Fruit fly (Drosophila melanogaster): ENCODE measurements around the gene CG4598.

CG4598 gene

DNA sequence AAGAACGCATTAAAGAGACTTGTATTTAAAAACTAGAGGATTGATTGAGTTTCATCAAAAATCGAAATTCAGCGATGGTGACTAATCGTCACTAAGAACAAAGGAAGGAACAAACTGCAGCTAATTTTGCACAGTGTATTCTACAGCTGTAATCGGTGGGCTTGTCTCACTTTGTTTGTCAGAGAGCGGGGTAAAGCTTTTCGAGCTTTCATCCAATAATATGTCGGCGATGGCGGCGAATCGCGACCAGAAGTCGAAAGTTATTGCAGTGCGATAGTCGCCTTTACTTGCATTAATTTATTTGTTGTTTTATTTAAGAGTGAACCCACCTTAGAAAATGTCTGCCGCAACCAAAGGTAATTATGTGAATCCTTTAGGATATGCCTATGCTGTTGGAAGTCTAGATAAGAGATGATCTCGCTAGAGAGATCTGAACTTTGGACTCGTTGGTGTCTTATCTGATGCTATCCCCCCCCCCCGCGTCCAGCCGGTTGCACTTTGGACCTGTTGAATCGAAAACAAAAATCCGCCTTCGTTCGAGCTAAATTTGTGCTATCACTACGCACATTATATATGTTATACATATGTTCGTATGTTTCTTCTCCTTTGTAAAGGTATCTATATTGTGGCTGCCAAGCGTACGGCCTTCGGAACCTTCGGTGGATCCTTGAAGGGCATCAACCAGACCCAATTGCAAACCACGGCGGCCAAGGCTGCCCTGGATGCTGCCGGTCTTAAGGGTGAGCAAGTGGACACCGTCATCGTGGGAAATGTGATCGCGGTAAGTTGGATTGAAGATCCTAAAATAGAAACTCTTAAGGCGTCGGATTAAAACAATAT lies 3.2 kb upstream of the CG4598 start, which contains the start of gene yip2 (continued):
- no peak for TF ChIP-seq cad (GFP tag; optimal IDR thresholded peaks at IDR 0.05)
- no peak for TF ChIP-seq pb (GFP tag; optimal IDR thresholded peaks at IDR 0.05)
- no peak for TF ChIP-seq CG16813 (GFP tag; IDR thresholded peaks at IDR 0.05; ENCODE audit: partially characterized antibody)
- peak; percentile 40 for TF ChIP-seq CG11247 (GFP tag; IDR thresholded peaks at IDR 0.05)
- TF ChIP-seq knrl (GFP tag; IDR thresholded peaks at IDR 0.05; ENCODE audit: partially characterized antibody), result no peak
- TF ChIP-seq CG6254 (GFP tag; optimal IDR thresholded peaks at IDR 0.05), result peak; percentile 59
- peak; percentile 75 for TF ChIP-seq Dek (tag; optimal IDR thresholded peaks at IDR 0.05)
- TF ChIP-seq CG17328 (GFP tag; IDR thresholded peaks at IDR 0.05), result peak; percentile 69
- no peak; the same call in 1 of the 2 replicates for TF ChIP-seq Dref (GFP tag; IDR thresholded peaks at IDR 0.05)
- TF ChIP-seq ken (GFP tag; IDR thresholded peaks at IDR 0.05), result no peak; the same call in 2 of the 3 replicates
- TF ChIP-seq CG3726 (GFP tag; IDR thresholded peaks at IDR 0.05), result no peak
- peak; percentile 71 for TF ChIP-seq CG9932 (GFP tag; IDR thresholded peaks at IDR 0.05)
- TF ChIP-seq Gsc (GFP tag; IDR thresholded peaks at IDR 0.05), result no peak
- TF ChIP-seq CG7786 (GFP tag; optimal IDR thresholded peaks at IDR 0.05), result peak; percentile 53
- TF ChIP-seq chn (GFP tag; optimal IDR thresholded peaks at IDR 0.05), result peak; percentile 34
- TF ChIP-seq schlank (tag; optimal IDR thresholded peaks at IDR 0.05), result peak; percentile 21
- TF ChIP-seq z (GFP tag; IDR thresholded peaks at IDR 0.05), result no peak
- TF ChIP-seq Scr (GFP tag; IDR thresholded peaks at IDR 0.05; ENCODE audit: partially characterized antibody), result no peak
- TF ChIP-seq lmd (GFP tag; IDR thresholded peaks at IDR 0.05), result peak; percentile 40; the same call in 1 of the 2 replicates
- TF ChIP-seq CG14014 (GFP tag; IDR thresholded peaks at IDR 0.05), result peak; percentile 70
- TF ChIP-seq CG8388 (GFP tag; optimal IDR thresholded peaks at IDR 0.05), result peak; percentile 52
- peak; percentile 42 for TF ChIP-seq maf-S (GFP tag; optimal IDR thresholded peaks at IDR 0.05)
- TF ChIP-seq bbx (GFP tag; IDR thresholded peaks at IDR 0.05; ENCODE audit: partially characterized antibody), result no peak; the same call in 1 of the 2 replicates
- TF ChIP-seq lilli (GFP tag; optimal IDR thresholded peaks at IDR 0.05), result peak; percentile 69
- TF ChIP-seq corto (GFP tag; optimal IDR thresholded peaks at IDR 0.05), result peak; percentile 22
- peak; percentile 62 for TF ChIP-seq fu2 (GFP tag; optimal IDR thresholded peaks at IDR 0.05)
- no peak for TF ChIP-seq unc-4 (GFP tag; IDR thresholded peaks at IDR 0.05; ENCODE audit: partially characterized antibody)
- TF ChIP-seq CG17829 (tag; optimal IDR thresholded peaks at IDR 0.05), result peak; percentile 23
- peak; percentile 67 for TF ChIP-seq zfh2 (GFP tag; optimal IDR thresholded peaks at IDR 0.05)
- TF ChIP-seq hbn (GFP tag; IDR thresholded peaks at IDR 0.05; ENCODE audit: partially characterized antibody), result no peak
- peak; percentile 75 for TF ChIP-seq tgo (GFP tag; IDR thresholded peaks at IDR 0.05)
- TF ChIP-seq BtbVII (GFP tag; optimal IDR thresholded peaks at IDR 0.05), result peak; percentile 71
- no peak for TF ChIP-seq CG7271 (tag; optimal IDR thresholded peaks at IDR 0.05)
- peak; percentile 74 for TF ChIP-seq kay (GFP tag; optimal IDR thresholded peaks at IDR 0.05)
- peak; percentile 53 for TF ChIP-seq CG1603 (tag; optimal IDR thresholded peaks at IDR 0.05)
- peak; percentile 21 for TF ChIP-seq run (tag; optimal IDR thresholded peaks at IDR 0.05)
- TF ChIP-seq ato (GFP tag; IDR thresholded peaks at IDR 0.05; ENCODE audit: partially characterized antibody), result no peak
- no peak for TF ChIP-seq MTF-1 (GFP tag; optimal IDR thresholded peaks at IDR 0.05; ENCODE audit: borderline replicate concordance)
- no peak for TF ChIP-seq ro (GFP tag; IDR thresholded peaks at IDR 0.05)
- TF ChIP-seq en (GFP tag; optimal IDR thresholded peaks at IDR 0.05), result no peak
- TF ChIP-seq esg (GFP tag; conservative IDR thresholded peaks at IDR 0.05), result no peak
- peak; percentile 57 for TF ChIP-seq CG3281 (GFP tag; optimal IDR thresholded peaks at IDR 0.05)
- TF ChIP-seq CG17802 (tag; optimal IDR thresholded peaks at IDR 0.05), result no peak
- TF ChIP-seq ap (GFP tag; IDR thresholded peaks at IDR 0.05), result peak; percentile 52
- no peak for TF ChIP-seq ewg (GFP tag; optimal IDR thresholded peaks at IDR 0.05)
- peak; percentile 58 for TF ChIP-seq Fer3 (tag; optimal IDR thresholded peaks at IDR 0.05)
- no peak for TF ChIP-seq cg (GFP tag; optimal IDR thresholded peaks at IDR 0.05)
- TF ChIP-seq gsb-n (tag; optimal IDR thresholded peaks at IDR 0.05), result no peak
- peak; percentile 40 for TF ChIP-seq D19A (tag; optimal IDR thresholded peaks at IDR 0.05)

All from whole organism, embryonic.